Worm (Caenorhabditis elegans) whole organism, late embryonic: Measurements from ENCODE around the gene fbxb-26.

Experiments
- C08G9.2 ChIP-seq: sonication (generic microtip); optimal IDR thresholded peaks from 2 replicates; lab custom pipeline; 2016; ENCODE audit warnings: mild to moderate bottlenecking, missing genetic modification characterization, moderate library complexity, missing compliant biosample characterization
- K09A11.1 ChIP-seq: sonication (generic microtip); optimal IDR thresholded peaks from 2 replicates; lab custom pipeline; 2017; ENCODE audit warnings: antibody characterized with exemption, mild to moderate bottlenecking, missing genetic modification characterization, missing compliant biosample characterization; ENCODE audit not compliant: insufficient read depth
- T23F11.4 ChIP-seq: fragments of 200-800 bp; sonication (Bioruptor generic); optimal IDR thresholded peaks from 2 replicates; lab custom pipeline; 2018; ENCODE audit warnings: mild to moderate bottlenecking, missing genetic modification characterization, missing compliant biosample characterization
- ahr-1 ChIP-seq: sonication (generic microtip); optimal IDR thresholded peaks from 2 replicates; lab custom pipeline; 2016; ENCODE audit warnings: missing genetic modification characterization, missing compliant biosample characterization
- ceh-18 ChIP-seq: sonication (generic microtip); optimal IDR thresholded peaks from 2 replicates; lab custom pipeline; 2016; ENCODE audit warnings: missing genetic modification characterization, missing compliant biosample characterization
- ceh-19 ChIP-seq: fragments of 200-800 bp; sonication (Bioruptor generic); optimal IDR thresholded peaks from 2 replicates; lab custom pipeline; 2018; ENCODE audit warnings: mild to moderate bottlenecking, missing genetic modification characterization, missing compliant biosample characterization
- ceh-2 ChIP-seq: sonication (generic microtip); optimal IDR thresholded peaks from 2 replicates; lab custom pipeline; 2016; ENCODE audit warnings: missing genotype, missing genetic modification characterization, missing compliant biosample characterization
- ceh-22 ChIP-seq: sonication (generic microtip); optimal IDR thresholded peaks from 2 replicates; lab custom pipeline; 2017; ENCODE audit warnings: missing biosample characterization, missing genetic modification characterization
- ceh-24 ChIP-seq: sonication (generic microtip); optimal IDR thresholded peaks from 2 replicates; lab custom pipeline; 2016; ENCODE audit warnings: mild to moderate bottlenecking, missing genetic modification characterization, missing compliant biosample characterization
- ceh-30 ChIP-seq: fragments of 150-350 bp; optimal IDR thresholded peaks from 2 replicates; lab custom pipeline; 2014; ENCODE audit warnings: missing biosample characterization, missing genetic modification characterization
- ceh-31 ChIP-seq: sonication (generic microtip); optimal IDR thresholded peaks from 2 replicates; lab custom pipeline; 2016; ENCODE audit warnings: missing genetic modification characterization, missing compliant biosample characterization
- ceh-34 ChIP-seq: sonication (generic microtip); optimal IDR thresholded peaks from 2 replicates; lab custom pipeline; 2016; ENCODE audit warnings: mild to moderate bottlenecking, missing genetic modification characterization, missing compliant biosample characterization
- ceh-45 ChIP-seq: fragments of 200-800 bp; sonication (Bioruptor generic); IDR thresholded peaks from 2 replicates; pipeline ENCODE4 v1.3.6; 2022; ENCODE audit warnings: missing genetic modification reagents, missing genetic modification characterization, missing compliant biosample characterization
- che-1 ChIP-seq: sonication (generic microtip); optimal IDR thresholded peaks from 2 replicates; lab custom pipeline; 2016; ENCODE audit warnings: mild to moderate bottlenecking, missing genetic modification characterization, missing compliant biosample characterization
- dmd-4 ChIP-seq: sonication (generic microtip); optimal IDR thresholded peaks from 2 replicates; lab custom pipeline; 2016; ENCODE audit warnings: borderline replicate concordance, missing genetic modification characterization, missing compliant biosample characterization
- elt-2 ChIP-seq: sonication (generic microtip); optimal IDR thresholded peaks from 2 replicates; lab custom pipeline; 2016; ENCODE audit warnings: missing genetic modification reagents, missing genetic modification characterization, missing compliant biosample characterization
- eyg-1 ChIP-seq: sonication (generic microtip); optimal IDR thresholded peaks from 2 replicates; lab custom pipeline; 2016; ENCODE audit warnings: missing genotype, missing genetic modification characterization, missing compliant biosample characterization
- fax-1 ChIP-seq: sonication (generic microtip); optimal IDR thresholded peaks from 2 replicates; lab custom pipeline; 2016; ENCODE audit warnings: missing genotype, missing genetic modification characterization, missing compliant biosample characterization
- gmeb-2 ChIP-seq: sonication (generic microtip); optimal IDR thresholded peaks from 2 replicates; lab custom pipeline; 2016; ENCODE audit warnings: missing genetic modification characterization, inconsistent platforms, missing compliant biosample characterization
- hlh-15 ChIP-seq: sonication (generic microtip); optimal IDR thresholded peaks from 2 replicates; lab custom pipeline; 2016; ENCODE audit warnings: missing genetic modification characterization, missing compliant biosample characterization
- hlh-30 ChIP-seq: sonication (generic microtip); optimal IDR thresholded peaks from 2 replicates; lab custom pipeline; 2017; ENCODE audit warnings: antibody characterized with exemption, missing genetic modification characterization, missing compliant biosample characterization; ENCODE audit not compliant: insufficient read depth
- hlh-6 ChIP-seq: sonication (generic microtip); optimal IDR thresholded peaks from 2 replicates; lab custom pipeline; 2016; ENCODE audit warnings: missing genotype, missing genetic modification characterization, missing compliant biosample characterization
- lin-11 ChIP-seq: fragments of 200-800 bp; sonication (Bioruptor generic); optimal IDR thresholded peaks from 2 replicates; lab custom pipeline; 2018; ENCODE audit warnings: mild to moderate bottlenecking, missing genetic modification characterization, missing compliant biosample characterization
- nhr-11 ChIP-seq: fragments of 150-350 bp; optimal IDR thresholded peaks from 2 replicates; lab custom pipeline; 2014; ENCODE audit warnings: missing biosample characterization, missing genetic modification characterization
- nhr-232 ChIP-seq: sonication (generic microtip); optimal IDR thresholded peaks from 2 replicates; lab custom pipeline; 2016; ENCODE audit warnings: missing genetic modification characterization, missing compliant biosample characterization
- pag-3 ChIP-seq: sonication (generic microtip); optimal IDR thresholded peaks from 2 replicates; lab custom pipeline; 2016; ENCODE audit warnings: missing compliant biosample characterization, missing genetic modification characterization, borderline replicate concordance
- pax-1 ChIP-seq: fragments of 150-350 bp; optimal IDR thresholded peaks from 2 replicates; lab custom pipeline; 2014; ENCODE audit warnings: missing biosample characterization, missing genetic modification characterization
- pha-2 ChIP-seq: sonication (generic microtip); optimal IDR thresholded peaks from 2 replicates; lab custom pipeline; 2017; ENCODE audit warnings: mild to moderate bottlenecking, missing genetic modification characterization, missing compliant biosample characterization
- ref-2 ChIP-seq: sonication (generic microtip); optimal IDR thresholded peaks from 2 replicates; lab custom pipeline; 2016; ENCODE audit warnings: missing genetic modification characterization, missing compliant biosample characterization
- sox-4 ChIP-seq: sonication (generic microtip); optimal IDR thresholded peaks from 2 replicates; lab custom pipeline; 2017; ENCODE audit warnings: mild to moderate bottlenecking, missing genetic modification characterization, inconsistent platforms, missing compliant biosample characterization
- tbx-2 ChIP-seq: sonication (generic microtip); optimal IDR thresholded peaks from 2 replicates; lab custom pipeline; 2016; ENCODE audit warnings: missing genetic modification characterization, missing compliant biosample characterization
- tbx-7 ChIP-seq: sonication (generic microtip); optimal IDR thresholded peaks from 2 replicates; lab custom pipeline; 2016; ENCODE audit warnings: missing genotype, missing genetic modification characterization, missing compliant biosample characterization
- unc-42 ChIP-seq: sonication (generic microtip); optimal IDR thresholded peaks from 2 replicates; lab custom pipeline; 2016; ENCODE audit warnings: missing genotype, missing genetic modification characterization, missing compliant biosample characterization
- zip-5 ChIP-seq: sonication (generic microtip); optimal IDR thresholded peaks from 2 replicates; lab custom pipeline; 2016; ENCODE audit warnings: missing genetic modification characterization, missing compliant biosample characterization
- ztf-16 ChIP-seq: sonication (generic microtip); optimal IDR thresholded peaks from 2 replicates; lab custom pipeline; 2017; ENCODE audit warnings: missing genetic modification characterization, missing compliant biosample characterization

The fbxb-26 gene

DNA sequence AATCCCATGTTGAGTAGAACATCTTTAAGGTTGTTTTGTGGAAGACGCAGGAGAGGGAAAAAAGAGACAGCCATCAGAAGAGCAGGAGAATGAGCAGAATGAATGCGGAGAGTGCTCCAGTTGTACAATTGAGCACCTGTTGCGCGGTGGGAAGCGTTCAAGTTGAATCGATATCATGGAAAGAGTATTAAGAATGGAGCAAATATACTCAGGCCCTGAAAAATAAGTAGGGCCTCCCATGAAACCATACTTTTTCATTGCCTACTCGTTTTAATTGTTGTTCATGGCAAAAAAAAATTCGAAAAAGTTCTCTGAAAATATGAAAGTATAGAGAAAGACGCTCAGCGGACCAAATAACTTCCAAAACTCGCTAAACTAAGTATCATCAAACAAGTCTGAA is 36.8 kb downstream of the fbxb-26 start, which contains the start of gene fbxb-48:
TSS of gene fbxb-48 (minus strand) at position 101 of the 400 bp plus-strand sequence.
- TF ChIP-seq pax-1 (no peak), fax-1 (tag; lab: Kevin White, UChicago) (no peak)

ce11 chrII:1722394-1722793 is 40.1 kb downstream of the fbxb-26 start, which contains the start of the genes fbxb-5 and btb-8:
TSS of gene fbxb-5 (minus strand) at chrII:1722494.
TSS of gene btb-8 (plus strand) at chrII:1722770.
- no peak for TF ChIP-seq hlh-6 (tag; lab: Kevin White, UChicago)
- TF ChIP-seq ceh-34 (tag; lab: Kevin White, UChicago) = no peak
- no peak for TF ChIP-seq eyg-1 (tag; lab: Kevin White, UChicago)
- TF ChIP-seq zip-5 (tag; lab: Kevin White, UChicago) = no peak
- no peak for TF ChIP-seq nhr-11 (tag; lab: Kevin White, UChicago)
- TF ChIP-seq sox-4 = no peak
- TF ChIP-seq ceh-18 = no peak
- no peak for TF ChIP-seq hlh-30
- no peak for TF ChIP-seq hlh-15
- no peak for TF ChIP-seq ztf-16 (tag; lab: Kevin White, UChicago)
- TF ChIP-seq C08G9.2 (tag; lab: Kevin White, UChicago) = no peak

DNA sequence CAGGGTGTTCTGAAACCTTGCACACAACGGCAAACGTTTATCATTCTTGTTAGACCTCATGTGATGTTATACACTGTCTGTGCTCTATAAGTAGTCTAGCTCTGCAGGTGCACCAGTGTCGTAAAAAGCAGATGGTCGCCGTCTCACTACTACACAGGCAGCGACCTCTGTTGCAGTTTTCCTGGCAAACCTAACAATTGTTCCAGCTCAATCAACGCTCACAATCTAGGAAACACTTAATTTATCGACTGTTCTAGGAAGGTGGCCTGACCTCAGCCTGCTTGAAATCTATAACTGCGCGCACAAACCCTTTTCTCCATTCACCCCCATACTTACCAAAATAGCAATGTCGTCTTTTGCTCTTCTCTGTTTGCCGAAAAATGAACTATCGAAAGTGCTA is 42.0 kb downstream of the fbxb-26 start, which contains the start of gene fbxb-11:
TSS of gene fbxb-11 (plus strand) at position 301 of the 400 bp plus-strand sequence.
- TF ChIP-seq ceh-22 (tag; lab: Kevin White, UChicago) (no peak), ref-2 (tag; lab: Kevin White, UChicago) (no peak), lin-11 (no peak), dmd-4 (tag; lab: Kevin White, UChicago) (no peak), ahr-1 (no peak), tbx-7 (no peak), eyg-1 (tag; lab: Kevin White, UChicago) (no peak), K09A11.1 (tag; lab: Kevin White, UChicago) (no peak), hlh-30 (no peak), ceh-24 (no peak), elt-2 (no peak), ceh-45 (GFP tag; lab: Robert Waterston, UW) (no peak), unc-42 (no peak)

DNA sequence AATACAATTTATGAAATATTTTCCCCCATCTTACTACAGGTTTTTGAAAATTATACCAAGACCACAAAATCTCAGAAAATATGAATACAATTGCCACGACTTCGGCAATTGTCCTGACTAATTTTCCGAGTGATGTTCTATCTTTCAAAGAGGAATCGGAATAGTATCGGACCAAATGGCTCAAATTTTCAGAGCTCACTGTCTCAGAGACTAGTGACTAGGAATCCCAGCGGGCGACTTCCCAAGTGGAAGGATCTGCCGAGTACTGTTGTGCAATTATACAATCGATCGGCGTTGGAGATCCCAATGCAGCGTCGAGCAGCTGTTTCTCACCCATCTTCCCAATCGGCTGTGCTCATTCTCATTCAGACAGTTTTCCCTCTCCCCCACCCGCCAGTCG is 43.4 kb downstream of the fbxb-26 start, which contains the start of gene F45C12.17:
TSS of gene F45C12.17 (plus strand) at position 377 of the 400 bp plus-strand sequence.
- TF ChIP-seq C08G9.2 (tag; lab: Kevin White, UChicago) (no peak), gmeb-2 (tag; lab: Kevin White, UChicago) (no peak), T23F11.4 (no peak), ceh-30 (tag; lab: Kevin White, UChicago) (no peak), ceh-19 (GFP tag; lab: Kevin White, UChicago) (no peak), che-1 (tag; lab: Kevin White, UChicago) (no peak)

DNA sequence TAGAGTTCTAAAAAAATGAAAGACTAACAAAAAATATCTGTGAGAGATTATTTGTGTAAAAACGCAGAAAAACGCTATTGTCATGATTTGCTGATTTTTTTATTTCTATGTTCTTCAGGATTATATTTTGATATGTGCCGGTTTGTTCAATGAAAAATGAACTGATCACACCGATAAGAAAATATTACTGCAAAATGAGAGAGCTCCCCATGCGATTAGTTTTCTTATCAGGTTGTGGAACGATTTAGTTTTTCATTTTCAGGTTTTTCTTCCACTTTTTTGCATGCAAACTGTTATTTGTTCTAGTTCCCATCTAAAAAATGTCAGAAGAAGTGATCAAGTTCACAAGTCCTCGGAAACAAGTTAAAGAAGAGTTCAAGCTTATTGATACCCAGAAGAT is 45.9 kb downstream of the fbxb-26 start, which contains the start of gene btb-9:
TSS of gene btb-9 (plus strand) at position 254 of the 400 bp plus-strand sequence.
- TF ChIP-seq ceh-31 (tag; lab: Kevin White, UChicago) (no peak), nhr-232 (no peak), ceh-2 (tag; lab: Kevin White, UChicago) (no peak), tbx-2 (tag; lab: Kevin White, UChicago) (no peak), pag-3 (tag; lab: Kevin White, UChicago) (no peak), pha-2 (tag; lab: Kevin White, UChicago) (no peak), ceh-24 (no peak)
